Worm (Caenorhabditis elegans) whole organism, dauer: ENCODE results near the gene fbxa-220.

ENCODE experiments used
- unc-62 ChIP-seq: sonication (generic microtip); optimal IDR thresholded peaks from 2 replicates; lab custom pipeline; 2017; ENCODE audit warnings: missing biosample characterization, missing genetic modification reagents, missing genetic modification characterization

Gene fbxa-220

ce11 chrIII:11457911-11458310, 26.1 kb downstream of the fbxa-220 start:
- TF ChIP-seq unc-62 (GFP tag; lab: Kevin White, UChicago), result no peak

- TF ChIP-seq unc-62 (GFP tag; lab: Kevin White, UChicago), result no peak
These were observed 27.4 kb downstream of the fbxa-220 start, which contains the start of gene plr-1 for ce11 chrIII:11456577-11456976. plr-1 (plus strand) TSS chrIII:11456877.

ce11 chrIII:11453970-11454369, 30.0 kb downstream of the fbxa-220 start:
- no peak for TF ChIP-seq unc-62 (GFP tag; lab: Kevin White, UChicago)

ce11 chrIII:11452530-11452929, 31.5 kb downstream of the fbxa-220 start:
- no peak for TF ChIP-seq unc-62 (GFP tag; lab: Kevin White, UChicago)

- no peak for TF ChIP-seq unc-62 (GFP tag; lab: Kevin White, UChicago)
These were observed 32.6 kb downstream of the fbxa-220 start for ce11 chrIII:11451380-11451779.

ce11 chrIII:11448330-11448729, 35.7 kb downstream of the fbxa-220 start:
- TF ChIP-seq unc-62 (GFP tag; lab: Kevin White, UChicago), result no peak

ce11 chrIII:11446826-11447225, 37.2 kb downstream of the fbxa-220 start:
- TF ChIP-seq unc-62 (GFP tag; lab: Kevin White, UChicago), result no peak

- no peak for TF ChIP-seq unc-62 (GFP tag; lab: Kevin White, UChicago)
These were observed 39.1 kb downstream of the fbxa-220 start for ce11 chrIII:11444796-11445386.

ce11 chrIII:11443408-11443994, 40.5 kb downstream of the fbxa-220 start:
- no peak for TF ChIP-seq unc-62 (GFP tag; lab: Kevin White, UChicago)

ce11 chrIII:11442556-11442955, 41.4 kb downstream of the fbxa-220 start, which contains the start of gene sbp-1:
sbp-1 (minus strand) TSS chrIII:11442566.
- TF ChIP-seq unc-62 (GFP tag; lab: Kevin White, UChicago), result no peak
